Worm (Caenorhabditis elegans) whole organism, L2 larva: ENCODE data around the gene dmd-4.

Experiments
- C34F6.9 ChIP-seq: fragments of 150-350 bp; optimal IDR thresholded peaks from 2 replicates; lab custom pipeline; 2014; ENCODE audit warnings: missing biosample characterization, missing genetic modification characterization
- R02D3.7 ChIP-seq: fragments of 150-350 bp; optimal IDR thresholded peaks from 2 replicates; lab custom pipeline; 2014; ENCODE audit warnings: missing biosample characterization, missing genetic modification characterization
- Y55F3AM.14 ChIP-seq: fragments of 200-800 bp; sonication (Bioruptor generic); optimal IDR thresholded peaks from 2 replicates; lab custom pipeline; 2018; ENCODE audit warnings: mild to moderate bottlenecking, missing genetic modification characterization, missing compliant biosample characterization
- crh-2 ChIP-seq: sonication (generic microtip); optimal IDR thresholded peaks from 2 replicates; lab custom pipeline; 2017; ENCODE audit warnings: missing biosample characterization, missing genetic modification characterization
- dmd-4 ChIP-seq: sonication (generic microtip); optimal IDR thresholded peaks from 2 replicates; lab custom pipeline; 2017; ENCODE audit warnings: missing biosample characterization, missing genetic modification characterization
- egl-27 ChIP-seq: sonication (generic microtip); optimal IDR thresholded peaks from 3 replicates; lab custom pipeline; 2017; ENCODE audit warnings: missing biosample characterization, missing genetic modification reagents, missing genetic modification characterization
- elt-1 ChIP-seq: fragments of 150-350 bp; optimal IDR thresholded peaks from 2 replicates; lab custom pipeline; 2014; ENCODE audit warnings: missing biosample characterization, missing genetic modification characterization
- fos-1 ChIP-seq: fragments of 150-350 bp; optimal IDR thresholded peaks from 2 replicates; lab custom pipeline; 2014; ENCODE audit warnings: missing biosample characterization, missing genetic modification characterization
- gmeb-1 ChIP-seq: fragments of 150-350 bp; optimal IDR thresholded peaks from 2 replicates; lab custom pipeline; 2014; ENCODE audit warnings: missing biosample characterization, missing genetic modification characterization
- lin-11 ChIP-seq: fragments of 150-350 bp; sonication (generic microtip); optimal IDR thresholded peaks from 2 replicates; lab custom pipeline; 2014; ENCODE audit warnings: missing biosample characterization, missing genetic modification characterization, inconsistent platforms, mixed read lengths
- lin-13 ChIP-seq: fragments of 150-350 bp; optimal IDR thresholded peaks from 2 replicates; lab custom pipeline; 2014; ENCODE audit warnings: missing biosample characterization, missing genetic modification reagents, missing genetic modification characterization
- lsy-2 ChIP-seq, 2 experiments: fragments of 150-350 bp in 1 of 2; sonication (generic microtip) in 1 of 2; optimal IDR thresholded peaks; 2 replicates each; lab custom pipeline; 2014 to 2017; ENCODE audit warnings: missing biosample characterization in 2 of 2, missing genetic modification characterization in 2 of 2
- mdl-1 ChIP-seq, 2 experiments: fragments of 150-350 bp in 1 of 2; sonication (generic microtip) in 1 of 2; optimal IDR thresholded peaks; 2 replicates each; lab custom pipeline; 2017; ENCODE audit warnings: missing biosample characterization in 2 of 2, missing genetic modification characterization in 2 of 2
- nhr-10 ChIP-seq: sonication (generic microtip); optimal IDR thresholded peaks from 2 replicates; lab custom pipeline; 2017; ENCODE audit warnings: missing biosample characterization, missing genetic modification characterization
- nhr-11 ChIP-seq: fragments of 150-350 bp; optimal IDR thresholded peaks from 2 replicates; lab custom pipeline; 2014; ENCODE audit warnings: missing biosample characterization, missing genetic modification characterization
- nhr-12 ChIP-seq: fragments of 150-350 bp; optimal IDR thresholded peaks from 2 replicates; lab custom pipeline; 2014; ENCODE audit warnings: missing biosample characterization, missing genetic modification characterization
- nhr-129 ChIP-seq: fragments of 150-350 bp; optimal IDR thresholded peaks from 2 replicates; lab custom pipeline; 2014; ENCODE audit warnings: missing biosample characterization, missing genetic modification characterization
- nhr-21 ChIP-seq: fragments of 150-350 bp; optimal IDR thresholded peaks from 2 replicates; lab custom pipeline; 2014; ENCODE audit warnings: missing biosample characterization, missing genetic modification characterization
- nhr-23 ChIP-seq: fragments of 150-350 bp; optimal IDR thresholded peaks from 2 replicates; lab custom pipeline; 2014; ENCODE audit warnings: missing biosample characterization, missing genetic modification reagents, missing genetic modification characterization
- nhr-6 ChIP-seq: fragments of 150-350 bp; optimal IDR thresholded peaks from 2 replicates; lab custom pipeline; 2014; ENCODE audit warnings: missing biosample characterization, missing genetic modification characterization
- nhr-77 ChIP-seq: fragments of 150-350 bp; optimal IDR thresholded peaks from 2 replicates; lab custom pipeline; 2014; ENCODE audit warnings: missing biosample characterization, missing genetic modification characterization
- peb-1 ChIP-seq: fragments of 150-350 bp; optimal IDR thresholded peaks from 2 replicates; lab custom pipeline; 2014; ENCODE audit warnings: missing biosample characterization, missing genetic modification characterization
- sem-4 ChIP-seq: fragments of 150-350 bp; optimal IDR thresholded peaks from 2 replicates; lab custom pipeline; 2014; ENCODE audit warnings: missing biosample characterization, missing genetic modification reagents, missing genetic modification characterization
- skn-1 ChIP-seq: sonication (generic microtip); optimal IDR thresholded peaks from 2 replicates; lab custom pipeline; 2017; ENCODE audit warnings: missing biosample characterization, missing genetic modification characterization
- sma-3 ChIP-seq: sonication (generic microtip); optimal IDR thresholded peaks from 2 replicates; lab custom pipeline; 2016; ENCODE audit warnings: missing genetic modification reagents, missing genetic modification characterization, missing compliant biosample characterization
- sma-9 ChIP-seq, 2 experiments: fragments of 150-350 bp in 1 of 2; sonication (generic microtip) in 1 of 2; optimal IDR thresholded peaks; 2 replicates each; lab custom pipeline; 2014 to 2016; ENCODE audit warnings: missing genetic modification characterization in 2 of 2, mild to moderate bottlenecking in 1 of 2, missing biosample characterization in 1 of 2, missing compliant biosample characterization in 1 of 2, missing genetic modification reagents in 1 of 2, moderate library complexity in 1 of 2
- snpc-4 ChIP-seq: fragments of 150-350 bp; optimal IDR thresholded peaks from 2 replicates; lab custom pipeline; 2014; ENCODE audit warnings: missing biosample characterization, missing genetic modification characterization
- unc-39 ChIP-seq: fragments of 150-350 bp; optimal IDR thresholded peaks from 2 replicates; lab custom pipeline; 2014; ENCODE audit warnings: missing biosample characterization, missing genetic modification characterization
- unc-62 ChIP-seq: fragments of 150-350 bp; optimal IDR thresholded peaks from 2 replicates; lab custom pipeline; 2014; ENCODE audit warnings: missing biosample characterization, missing genetic modification reagents, missing genetic modification characterization
- zag-1 ChIP-seq: fragments of 150-350 bp; optimal IDR thresholded peaks from 2 replicates; lab custom pipeline; 2014; ENCODE audit warnings: missing biosample characterization, missing genetic modification characterization
- ztf-1 ChIP-seq: fragments of 200-800 bp; sonication (Bioruptor generic); conservative IDR thresholded peaks from 2 replicates; pipeline ENCODE4 v1.3.6; 2022; ENCODE audit warnings: missing genetic modification characterization, missing compliant biosample characterization
- ztf-11 ChIP-seq: sonication (generic microtip); optimal IDR thresholded peaks from 2 replicates; lab custom pipeline; 2017; ENCODE audit warnings: missing biosample characterization, missing genetic modification characterization
- ztf-4 ChIP-seq: fragments of 150-350 bp; optimal IDR thresholded peaks from 2 replicates; lab custom pipeline; 2014; ENCODE audit warnings: missing biosample characterization, missing genetic modification characterization

dmd-4 gene

ce11 chrX:14851904-14852303 lies 9.7 kb downstream of the dmd-4 start:
- TF ChIP-seq peb-1 (tag; lab: Kevin White, UChicago) (no peak), C34F6.9 (tag; lab: Kevin White, UChicago) (no peak), nhr-12 (tag; lab: Kevin White, UChicago) (no peak), nhr-23 (tag; lab: Kevin White, UChicago) (no peak), egl-27 (tag; lab: Kevin White, UChicago) (no peak), ztf-4 (tag; lab: Kevin White, UChicago) (no peak), ztf-1 (GFP tag; lab: Robert Waterston, UW) (no peak), unc-39 (tag; lab: Kevin White, UChicago) (no peak)

- TF ChIP-seq crh-2 (peak; percentile 34), nhr-129 (tag; lab: Kevin White, UChicago) (no peak), fos-1 (tag; lab: Kevin White, UChicago) (peak; percentile 50)
These were observed 12.6 kb downstream of the dmd-4 start, which contains the start of gene acd-3 for ce11 chrX:14849054-14849453. Gene acd-3, plus strand, starts transcription at chrX:14849275.

ce11 chrX:14845637-14846036 lies 16.0 kb downstream of the dmd-4 start, which contains the start of gene egrh-1:
Gene egrh-1, plus strand, starts transcription at chrX:14845937.
- TF ChIP-seq ztf-1 (GFP tag; lab: Robert Waterston, UW), result no peak
- no peak for TF ChIP-seq lsy-2 (tag; optimal IDR thresholded peaks at IDR 0.05; lab: Kevin White, UChicago)
- TF ChIP-seq Y55F3AM.14 (GFP tag; lab: Kevin White, UChicago), result no peak
- no peak for TF ChIP-seq nhr-6
- TF ChIP-seq nhr-77, result no peak
- TF ChIP-seq dmd-4 (tag; lab: Kevin White, UChicago), result no peak
- TF ChIP-seq elt-1, result no peak
- no peak for TF ChIP-seq lin-11 (tag; lab: Kevin White, UChicago)
- no peak for TF ChIP-seq sma-3 (GFP tag; lab: Kevin White, UChicago)
- no peak for TF ChIP-seq fos-1 (tag; lab: Kevin White, UChicago)
- TF ChIP-seq lin-13 (GFP tag; lab: Kevin White, UChicago), result no peak
- TF ChIP-seq nhr-10 (tag; lab: Kevin White, UChicago), result no peak
- TF ChIP-seq skn-1, result no peak
- TF ChIP-seq unc-62 (GFP tag; lab: Kevin White, UChicago), result no peak
- TF ChIP-seq nhr-21, result no peak
- TF ChIP-seq, all 48 proteins: peak for 0

DNA sequence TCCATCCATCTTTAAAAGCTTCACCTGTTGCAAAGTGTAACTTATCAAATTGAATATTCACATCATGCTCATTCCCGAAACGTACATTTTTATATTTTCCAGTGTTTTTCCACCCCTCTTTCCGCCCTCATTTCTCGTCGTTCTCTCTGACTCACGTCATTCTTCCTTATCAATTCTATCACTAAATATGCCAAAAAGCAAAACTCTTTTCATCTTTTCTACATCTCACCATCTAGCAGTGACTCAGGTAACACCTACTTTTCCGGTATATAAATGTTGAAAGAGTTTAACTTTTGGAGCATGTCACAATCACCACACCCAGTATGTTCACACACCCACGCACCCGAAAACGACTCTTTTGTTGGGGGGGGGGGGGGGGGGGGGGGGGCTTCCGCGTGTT lies 17.2 kb downstream of the dmd-4 start:
- TF ChIP-seq dmd-4 (tag; lab: Kevin White, UChicago) (no peak), nhr-23 (tag; lab: Kevin White, UChicago) (no peak), R02D3.7 (no peak), fos-1 (tag; lab: Kevin White, UChicago) (peak; percentile 81), sma-9 (GFP tag; optimal IDR thresholded peaks at IDR 0.05; lab: Kevin White, UChicago) (peak; percentile 14), sma-9 (tag; optimal IDR thresholded peaks at IDR 0.05; lab: Kevin White, UChicago) (no peak), mdl-1 (tag; optimal IDR thresholded peaks at IDR 0.05; lab: Kevin White, UChicago) (no peak), zag-1 (tag; lab: Kevin White, UChicago) (no peak), sem-4 (tag; lab: Kevin White, UChicago) (no peak)

ce11 chrX:14842846-14843369 lies 18.7 kb downstream of the dmd-4 start:
- TF ChIP-seq nhr-10 (tag; lab: Kevin White, UChicago) (no peak), mdl-1 (tag; optimal IDR thresholded peaks at IDR 0.05; lab: Kevin White, UChicago) (no peak), nhr-11 (tag; lab: Kevin White, UChicago) (no peak), nhr-77 (no peak), sma-3 (GFP tag; lab: Kevin White, UChicago) (no peak), lin-11 (tag; lab: Kevin White, UChicago) (no peak), nhr-23 (tag; lab: Kevin White, UChicago) (no peak), nhr-12 (tag; lab: Kevin White, UChicago) (no peak), nhr-129 (tag; lab: Kevin White, UChicago) (no peak), snpc-4 (tag; lab: Kevin White, UChicago) (no peak), gmeb-1 (no peak), ztf-11 (tag; lab: Kevin White, UChicago) (no peak), peb-1 (tag; lab: Kevin White, UChicago) (no peak), elt-1 (no peak), sma-9 (GFP tag; optimal IDR thresholded peaks at IDR 0.05; lab: Kevin White, UChicago) (no peak), sma-9 (tag; optimal IDR thresholded peaks at IDR 0.05; lab: Kevin White, UChicago) (no peak), unc-39 (tag; lab: Kevin White, UChicago) (no peak), nhr-6 (no peak)
- TF ChIP-seq, all 48 proteins: peak for 0
